Worm (Caenorhabditis elegans) whole organism, L3 larva: ENCODE data around the gene srw-145.

Source experiments
- ama-1 ChIP-seq: fragments of 150-350 bp; optimal IDR thresholded peaks from 2 replicates; lab custom pipeline; 2018
- ceh-82 ChIP-seq: fragments of 150-350 bp; optimal IDR thresholded peaks from 2 replicates; lab custom pipeline; 2014; ENCODE audit warnings: missing biosample characterization, missing genetic modification characterization
- lin-39 ChIP-seq: fragments of 150-350 bp; optimal IDR thresholded peaks from 2 replicates; lab custom pipeline; 2018; ENCODE audit warnings: missing biosample characterization, missing genetic modification reagents, missing genetic modification characterization
- pha-4 ChIP-seq: fragments of 150-350 bp; optimal IDR thresholded peaks from 2 replicates; lab custom pipeline; 2014; ENCODE audit warnings: missing biosample characterization, missing genetic modification reagents, missing genetic modification characterization
- tbx-2 ChIP-seq: sonication (generic microtip); optimal IDR thresholded peaks from 2 replicates; lab custom pipeline; 2016; ENCODE audit warnings: mild to moderate bottlenecking, missing genetic modification characterization, missing compliant biosample characterization
- zag-1 ChIP-seq: fragments of 150-350 bp; optimal IDR thresholded peaks from 2 replicates; lab custom pipeline; 2014; ENCODE audit warnings: missing biosample characterization, missing genetic modification characterization

DNA sequence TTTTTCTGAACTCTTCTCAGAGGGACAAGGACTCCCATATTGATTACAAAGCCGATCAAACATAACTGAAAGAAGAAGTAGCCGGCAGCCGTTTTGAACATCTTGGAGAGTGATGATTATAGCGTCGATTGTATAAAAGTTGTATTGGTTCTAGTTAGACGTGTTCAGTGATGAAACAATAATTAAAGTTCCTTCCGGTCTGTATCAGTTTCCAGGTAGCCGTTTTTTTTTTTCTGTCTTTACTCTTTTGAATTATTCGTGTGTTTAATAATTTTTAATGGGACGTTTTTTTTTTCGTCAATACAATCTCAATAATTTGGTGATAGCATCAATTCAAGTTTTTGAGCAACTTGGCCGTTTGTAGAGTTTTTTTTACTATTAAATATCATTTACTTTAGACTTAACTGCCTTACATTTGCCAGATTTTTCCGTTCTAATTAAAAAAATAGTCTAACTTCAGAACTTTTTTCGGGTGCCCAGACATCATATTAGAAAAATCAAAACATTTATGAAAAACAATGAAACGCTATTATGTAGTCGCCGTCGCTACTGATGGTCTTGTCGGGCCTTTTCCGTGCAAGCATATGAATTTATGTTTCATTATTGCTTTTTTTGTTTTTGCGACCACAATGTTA lies 9.6 kb downstream of the srw-145 start, which contains the start of the genes srx-10 and clec-226:
- no peak for TF ChIP-seq lin-39 (tag; lab: Kevin White, UChicago)
- no peak for TF ChIP-seq zag-1
- no peak for TF ChIP-seq pha-4 (tag; lab: Kevin White, UChicago)
- TF ChIP-seq tbx-2: no peak
- TF ChIP-seq ama-1: no peak
- TF ChIP-seq ceh-82 (tag; lab: Kevin White, UChicago): no peak
